Worm (Caenorhabditis elegans) whole organism, early embryonic: ENCODE data around the gene C14B4.2.

Experiments used
- B0310.2 ChIP-seq: sonication (generic microtip); optimal IDR thresholded peaks from 2 replicates; lab custom pipeline; 2016; ENCODE audit warnings: mild to moderate bottlenecking, missing genetic modification characterization, missing compliant biosample characterization
- F13C5.2 ChIP-seq: sonication (generic microtip); optimal IDR thresholded peaks from 2 replicates; lab custom pipeline; 2017; ENCODE audit warnings: mild to moderate bottlenecking, missing genetic modification characterization, inconsistent platforms, missing compliant biosample characterization
- aly-1 ChIP-seq: sonication (generic microtip); optimal IDR thresholded peaks from 2 replicates; lab custom pipeline; 2016; ENCODE audit warnings: missing genetic modification characterization, missing compliant biosample characterization
- ama-1 ChIP-seq: fragments of 150-350 bp; optimal IDR thresholded peaks from 2 replicates; lab custom pipeline; 2014
- ceh-13 ChIP-seq: fragments of 200-800 bp; sonication (Bioruptor generic); optimal IDR thresholded peaks from 2 replicates; lab custom pipeline; 2018; ENCODE audit warnings: mild to moderate bottlenecking, missing genetic modification characterization, missing compliant biosample characterization
- ceh-36 ChIP-seq: sonication (generic microtip); optimal IDR thresholded peaks from 2 replicates; lab custom pipeline; 2016; ENCODE audit warnings: missing genetic modification characterization, inconsistent platforms, missing compliant biosample characterization
- ets-7 ChIP-seq: sonication (generic microtip); optimal IDR thresholded peaks from 2 replicates; lab custom pipeline; 2016; ENCODE audit warnings: missing genotype, missing genetic modification characterization, missing compliant biosample characterization
- flt-1 ChIP-seq: fragments of 200-800 bp; sonication (Bioruptor generic); IDR thresholded peaks from 2 replicates; pipeline ENCODE4 v1.3.6; 2022; ENCODE audit warnings: missing genetic modification characterization, missing compliant biosample characterization
- hmbx-1 ChIP-seq: sonication (generic microtip); optimal IDR thresholded peaks from 2 replicates; lab custom pipeline; 2016; ENCODE audit warnings: mild to moderate bottlenecking, missing genetic modification characterization, missing compliant biosample characterization
- hmg-4 ChIP-seq: fragments of 200-800 bp; sonication (Bioruptor generic); optimal IDR thresholded peaks from 2 replicates; lab custom pipeline; 2018; ENCODE audit warnings: mild to moderate bottlenecking, missing genetic modification characterization, missing compliant biosample characterization
- hnd-1 ChIP-seq: sonication (generic microtip); optimal IDR thresholded peaks from 2 replicates; lab custom pipeline; 2016; ENCODE audit warnings: missing genetic modification characterization, missing compliant biosample characterization
- pes-1 ChIP-seq: fragments of 200-800 bp; sonication (Bioruptor generic); IDR thresholded peaks from 2 replicates; pipeline ENCODE4 v1.3.6; 2022; ENCODE audit warnings: missing genetic modification reagents, missing genetic modification characterization, missing compliant biosample characterization
- scrt-1 ChIP-seq: fragments of 200-800 bp; sonication (Bioruptor generic); IDR thresholded peaks from 2 replicates; pipeline ENCODE4 v1.3.6; 2022; ENCODE audit warnings: missing genetic modification characterization, missing compliant biosample characterization
- sea-1 ChIP-seq: fragments of 200-800 bp; sonication (Bioruptor generic); conservative IDR thresholded peaks from 2 replicates; pipeline ENCODE4 v1.3.6; 2022; ENCODE audit warnings: missing genetic modification characterization, missing compliant biosample characterization
- tbx-11 ChIP-seq: fragments of 200-800 bp; sonication (Bioruptor generic); IDR thresholded peaks from 2 replicates; pipeline ENCODE4 v1.3.6; 2022; ENCODE audit warnings: missing genetic modification characterization, missing compliant biosample characterization
- tbx-37 ChIP-seq: fragments of 200-800 bp; sonication (Bioruptor generic); conservative IDR thresholded peaks from 2 replicates; pipeline ENCODE4 v1.3.6; 2022; ENCODE audit warnings: missing genetic modification reagents, missing genetic modification characterization, missing compliant biosample characterization
- tra-4 ChIP-seq: sonication (generic microtip); optimal IDR thresholded peaks from 2 replicates; lab custom pipeline; 2017; ENCODE audit warnings: missing genetic modification characterization, missing compliant biosample characterization

The C14B4.2 gene

ce11 chrV:19303589-19304174 is 58.8 kb downstream of the C14B4.2 start, which contains the start of the genes fbxb-63 and fbxb-61:
Gene fbxb-63 (minus strand): TSS chrV:19303730.
Gene fbxb-61 (plus strand): TSS chrV:19304124.
- TF ChIP-seq pes-1 (GFP tag; lab: Robert Waterston, UW) (no peak), tbx-37 (GFP tag; lab: Robert Waterston, UW) (no peak), tra-4 (tag; lab: Kevin White, UChicago) (no peak), ama-1 (lab: Kevin White, UChicago) (no peak), hmbx-1 (tag; lab: Kevin White, UChicago) (no peak), ceh-13 (no peak), flt-1 (no peak), ets-7 (tag; lab: Kevin White, UChicago) (no peak)

- no peak for TF ChIP-seq B0310.2 (tag; lab: Kevin White, UChicago)
- no peak for TF ChIP-seq ceh-36
- TF ChIP-seq aly-1 (tag; lab: Kevin White, UChicago) = no peak
- no peak for TF ChIP-seq sea-1 (GFP tag; lab: Robert Waterston, UW)
- no peak for TF ChIP-seq hmg-4
- no peak for TF ChIP-seq scrt-1 (GFP tag; lab: Robert Waterston, UW)
These were observed 60.5 kb downstream of the C14B4.2 start, which contains the start of gene fbxb-62 for ce11 chrV:19301934-19302333. Gene fbxb-62 (minus strand): TSS chrV:19302034.

ce11 chrV:19299262-19299661 is 63.2 kb downstream of the C14B4.2 start, which contains the start of gene F55C9.14:
Gene F55C9.14 (plus strand): TSS chrV:19299562.
- TF ChIP-seq hmg-4 = no peak
- TF ChIP-seq tbx-11 (GFP tag; lab: Robert Waterston, UW) = no peak
- TF ChIP-seq ceh-13 = no peak
- no peak for TF ChIP-seq tbx-37 (GFP tag; lab: Robert Waterston, UW)
- no peak for TF ChIP-seq hmbx-1 (tag; lab: Kevin White, UChicago)
- TF ChIP-seq ets-7 (tag; lab: Kevin White, UChicago) = no peak
- no peak for TF ChIP-seq F13C5.2
- TF ChIP-seq ceh-36 = no peak

- TF ChIP-seq hmbx-1 (tag; lab: Kevin White, UChicago) = no peak
- no peak for TF ChIP-seq B0310.2 (tag; lab: Kevin White, UChicago)
- TF ChIP-seq sea-1 (GFP tag; lab: Robert Waterston, UW) = no peak
- TF ChIP-seq ceh-36 = no peak
- TF ChIP-seq flt-1 = no peak
- TF ChIP-seq tbx-37 (GFP tag; lab: Robert Waterston, UW) = no peak
These were observed 65.0 kb downstream of the C14B4.2 start, which contains the start of gene fbxb-60 for ce11 chrV:19297510-19297909. Gene fbxb-60 (plus strand): TSS chrV:19297810.

- TF ChIP-seq aly-1 (tag; lab: Kevin White, UChicago) = no peak
- no peak for TF ChIP-seq tbx-37 (GFP tag; lab: Robert Waterston, UW)
- no peak for TF ChIP-seq ceh-13
- no peak for TF ChIP-seq sea-1 (GFP tag; lab: Robert Waterston, UW)
- TF ChIP-seq scrt-1 (GFP tag; lab: Robert Waterston, UW) = no peak
- no peak for TF ChIP-seq hmbx-1 (tag; lab: Kevin White, UChicago)
- no peak for TF ChIP-seq hnd-1 (tag; lab: Kevin White, UChicago)
- TF ChIP-seq flt-1 = no peak
- TF ChIP-seq B0310.2 (tag; lab: Kevin White, UChicago) = no peak
- no peak for TF ChIP-seq pes-1 (GFP tag; lab: Robert Waterston, UW)
- no peak for TF ChIP-seq ama-1 (lab: Kevin White, UChicago)
- no peak for TF ChIP-seq tbx-11 (GFP tag; lab: Robert Waterston, UW)
- no peak for TF ChIP-seq ets-7 (tag; lab: Kevin White, UChicago)
- TF ChIP-seq F13C5.2 = no peak
- TF ChIP-seq tra-4 (tag; lab: Kevin White, UChicago) = no peak
- TF ChIP-seq ceh-36 = no peak
- no peak for TF ChIP-seq hmg-4
These were observed 65.7 kb downstream of the C14B4.2 start, which contains the start of gene F55C9.6 for ce11 chrV:19296723-19297122. Gene F55C9.6 (minus strand): TSS chrV:19296823.

ce11 chrV:19293025-19293424 is 69.4 kb downstream of the C14B4.2 start, which contains the start of gene F55C9.5:
Gene F55C9.5 (minus strand): TSS chrV:19293125.
- TF ChIP-seq sea-1 (GFP tag; lab: Robert Waterston, UW) (no peak), tbx-37 (GFP tag; lab: Robert Waterston, UW) (no peak), tra-4 (tag; lab: Kevin White, UChicago) (no peak), F13C5.2 (no peak), hmbx-1 (tag; lab: Kevin White, UChicago) (no peak), B0310.2 (tag; lab: Kevin White, UChicago) (no peak)

- TF ChIP-seq tbx-11 (GFP tag; lab: Robert Waterston, UW) = no peak
- no peak for TF ChIP-seq tbx-37 (GFP tag; lab: Robert Waterston, UW)
- TF ChIP-seq sea-1 (GFP tag; lab: Robert Waterston, UW) = no peak
- no peak for TF ChIP-seq hmbx-1 (tag; lab: Kevin White, UChicago)
- no peak for TF ChIP-seq hnd-1 (tag; lab: Kevin White, UChicago)
- TF ChIP-seq scrt-1 (GFP tag; lab: Robert Waterston, UW) = no peak
- no peak for TF ChIP-seq tra-4 (tag; lab: Kevin White, UChicago)
- TF ChIP-seq ets-7 (tag; lab: Kevin White, UChicago) = no peak
- no peak for TF ChIP-seq ceh-36
- TF ChIP-seq B0310.2 (tag; lab: Kevin White, UChicago) = no peak
- no peak for TF ChIP-seq pes-1 (GFP tag; lab: Robert Waterston, UW)
- no peak for TF ChIP-seq flt-1
- TF ChIP-seq F13C5.2 = no peak
These were observed 74.2 kb downstream of the C14B4.2 start, which contains the start of the genes F55C9.3 and fbxb-57 for ce11 chrV:19288073-19288805. Gene F55C9.3 (minus strand): TSS chrV:19288173. Gene fbxb-57 (plus strand): TSS chrV:19288755.
